Worm (Caenorhabditis elegans) whole organism, L2 larva: ENCODE results near the gene unc-9.

Experiments used
- C34F6.9 ChIP-seq: fragments of 150-350 bp; optimal IDR thresholded peaks from 2 replicates; lab custom pipeline; 2014; ENCODE audit warnings: missing biosample characterization, missing genetic modification characterization
- F13H6.1 ChIP-seq: sonication (generic microtip); optimal IDR thresholded peaks from 2 replicates; lab custom pipeline; 2016; ENCODE audit warnings: missing genetic modification characterization, missing compliant biosample characterization
- Y55F3AM.14 ChIP-seq: fragments of 200-800 bp; sonication (Bioruptor generic); optimal IDR thresholded peaks from 2 replicates; lab custom pipeline; 2018; ENCODE audit warnings: mild to moderate bottlenecking, missing genetic modification characterization, missing compliant biosample characterization
- ZK546.5 ChIP-seq: sonication (generic microtip); optimal IDR thresholded peaks from 2 replicates; lab custom pipeline; 2017; ENCODE audit warnings: missing biosample characterization, missing genetic modification characterization
- ceh-16 ChIP-seq: fragments of 150-350 bp; optimal IDR thresholded peaks from 2 replicates; lab custom pipeline; 2014; ENCODE audit warnings: missing biosample characterization, missing genetic modification characterization
- ceh-82 ChIP-seq: fragments of 150-350 bp; optimal IDR thresholded peaks from 2 replicates; lab custom pipeline; 2014; ENCODE audit warnings: missing biosample characterization, missing genetic modification characterization
- crh-2 ChIP-seq: sonication (generic microtip); optimal IDR thresholded peaks from 2 replicates; lab custom pipeline; 2017; ENCODE audit warnings: missing biosample characterization, missing genetic modification characterization
- egl-27 ChIP-seq: sonication (generic microtip); optimal IDR thresholded peaks from 3 replicates; lab custom pipeline; 2017; ENCODE audit warnings: missing biosample characterization, missing genetic modification reagents, missing genetic modification characterization
- elt-1 ChIP-seq: fragments of 150-350 bp; optimal IDR thresholded peaks from 2 replicates; lab custom pipeline; 2014; ENCODE audit warnings: missing biosample characterization, missing genetic modification characterization
- elt-3 ChIP-seq: sonication (generic microtip); optimal IDR thresholded peaks from 2 replicates; lab custom pipeline; 2017; ENCODE audit warnings: missing biosample characterization, missing genetic modification characterization
- fos-1 ChIP-seq: fragments of 150-350 bp; optimal IDR thresholded peaks from 2 replicates; lab custom pipeline; 2014; ENCODE audit warnings: missing biosample characterization, missing genetic modification characterization
- gmeb-1 ChIP-seq: fragments of 150-350 bp; optimal IDR thresholded peaks from 2 replicates; lab custom pipeline; 2014; ENCODE audit warnings: missing biosample characterization, missing genetic modification characterization
- lin-11 ChIP-seq: fragments of 150-350 bp; sonication (generic microtip); optimal IDR thresholded peaks from 2 replicates; lab custom pipeline; 2014; ENCODE audit warnings: missing biosample characterization, missing genetic modification characterization, inconsistent platforms, mixed read lengths
- lin-13 ChIP-seq: fragments of 150-350 bp; optimal IDR thresholded peaks from 2 replicates; lab custom pipeline; 2014; ENCODE audit warnings: missing biosample characterization, missing genetic modification reagents, missing genetic modification characterization
- lsy-2 ChIP-seq, 2 experiments: fragments of 150-350 bp in 1 of 2; sonication (generic microtip) in 1 of 2; optimal IDR thresholded peaks; 2 replicates each; lab custom pipeline; 2014 to 2017; ENCODE audit warnings: missing biosample characterization in 2 of 2, missing genetic modification characterization in 2 of 2
- mab-5 ChIP-seq: fragments of 150-350 bp; optimal IDR thresholded peaks from 2 replicates; lab custom pipeline; 2014; ENCODE audit warnings: missing biosample characterization, missing genetic modification characterization
- mbf-1 ChIP-seq: sonication (generic microtip); optimal IDR thresholded peaks from 2 replicates; lab custom pipeline; 2017; ENCODE audit warnings: missing biosample characterization, missing genetic modification characterization
- mdl-1 ChIP-seq, 2 experiments: fragments of 150-350 bp in 1 of 2; sonication (generic microtip) in 1 of 2; optimal IDR thresholded peaks; 2 replicates each; lab custom pipeline; 2017; ENCODE audit warnings: missing biosample characterization in 2 of 2, missing genetic modification characterization in 2 of 2
- nhr-11 ChIP-seq: fragments of 150-350 bp; optimal IDR thresholded peaks from 2 replicates; lab custom pipeline; 2014; ENCODE audit warnings: missing biosample characterization, missing genetic modification characterization
- nhr-129 ChIP-seq: fragments of 150-350 bp; optimal IDR thresholded peaks from 2 replicates; lab custom pipeline; 2014; ENCODE audit warnings: missing biosample characterization, missing genetic modification characterization
- nhr-21 ChIP-seq: fragments of 150-350 bp; optimal IDR thresholded peaks from 2 replicates; lab custom pipeline; 2014; ENCODE audit warnings: missing biosample characterization, missing genetic modification characterization
- nhr-237 ChIP-seq: fragments of 150-350 bp; optimal IDR thresholded peaks from 2 replicates; lab custom pipeline; 2014; ENCODE audit warnings: missing biosample characterization, missing genetic modification characterization
- nhr-25 ChIP-seq: fragments of 150-350 bp; sonication (generic microtip); optimal IDR thresholded peaks from 3 replicates; lab custom pipeline; 2014; ENCODE audit warnings: missing biosample characterization, missing genetic modification characterization
- sem-4 ChIP-seq: fragments of 150-350 bp; optimal IDR thresholded peaks from 2 replicates; lab custom pipeline; 2014; ENCODE audit warnings: missing biosample characterization, missing genetic modification reagents, missing genetic modification characterization
- sma-3 ChIP-seq: sonication (generic microtip); optimal IDR thresholded peaks from 2 replicates; lab custom pipeline; 2016; ENCODE audit warnings: missing genetic modification reagents, missing genetic modification characterization, missing compliant biosample characterization
- sma-9 ChIP-seq, 2 experiments: fragments of 150-350 bp in 1 of 2; sonication (generic microtip) in 1 of 2; optimal IDR thresholded peaks; 2 replicates each; lab custom pipeline; 2014 to 2016; ENCODE audit warnings: missing genetic modification characterization in 2 of 2, mild to moderate bottlenecking in 1 of 2, missing biosample characterization in 1 of 2, missing compliant biosample characterization in 1 of 2, missing genetic modification reagents in 1 of 2, moderate library complexity in 1 of 2
- snpc-4 ChIP-seq: fragments of 150-350 bp; optimal IDR thresholded peaks from 2 replicates; lab custom pipeline; 2014; ENCODE audit warnings: missing biosample characterization, missing genetic modification characterization
- unc-39 ChIP-seq: fragments of 150-350 bp; optimal IDR thresholded peaks from 2 replicates; lab custom pipeline; 2014; ENCODE audit warnings: missing biosample characterization, missing genetic modification characterization
- unc-55 ChIP-seq: fragments of 150-350 bp; sonication (generic microtip); optimal IDR thresholded peaks from 3 replicates; lab custom pipeline; 2014; ENCODE audit warnings: missing biosample characterization, missing genetic modification reagents, missing genetic modification characterization
- unc-62 ChIP-seq: fragments of 150-350 bp; optimal IDR thresholded peaks from 2 replicates; lab custom pipeline; 2014; ENCODE audit warnings: missing biosample characterization, missing genetic modification reagents, missing genetic modification characterization
- zag-1 ChIP-seq: fragments of 150-350 bp; optimal IDR thresholded peaks from 2 replicates; lab custom pipeline; 2014; ENCODE audit warnings: missing biosample characterization, missing genetic modification characterization
- ztf-1 ChIP-seq: fragments of 200-800 bp; sonication (Bioruptor generic); conservative IDR thresholded peaks from 2 replicates; pipeline ENCODE4 v1.3.6; 2022; ENCODE audit warnings: missing genetic modification characterization, missing compliant biosample characterization
- ztf-4 ChIP-seq: fragments of 150-350 bp; optimal IDR thresholded peaks from 2 replicates; lab custom pipeline; 2014; ENCODE audit warnings: missing biosample characterization, missing genetic modification characterization

The unc-9 gene

ce11 chrX:13251914-13252434 lies 50.4 kb downstream of the unc-9 start, which contains the start of gene nhr-32:
Gene nhr-32 (plus strand): TSS chrX:13251964.
- TF ChIP-seq nhr-25 (tag; lab: Kevin White, UChicago) (no peak), nhr-129 (tag; lab: Kevin White, UChicago) (no peak), mdl-1 (tag; optimal IDR thresholded peaks at IDR 0.05; lab: Kevin White, UChicago) (no peak), snpc-4 (tag; lab: Kevin White, UChicago) (no peak), mab-5 (no peak), elt-1 (tag; lab: Kevin White, UChicago) (no peak), fos-1 (tag; lab: Kevin White, UChicago) (peak; percentile 10)

DNA sequence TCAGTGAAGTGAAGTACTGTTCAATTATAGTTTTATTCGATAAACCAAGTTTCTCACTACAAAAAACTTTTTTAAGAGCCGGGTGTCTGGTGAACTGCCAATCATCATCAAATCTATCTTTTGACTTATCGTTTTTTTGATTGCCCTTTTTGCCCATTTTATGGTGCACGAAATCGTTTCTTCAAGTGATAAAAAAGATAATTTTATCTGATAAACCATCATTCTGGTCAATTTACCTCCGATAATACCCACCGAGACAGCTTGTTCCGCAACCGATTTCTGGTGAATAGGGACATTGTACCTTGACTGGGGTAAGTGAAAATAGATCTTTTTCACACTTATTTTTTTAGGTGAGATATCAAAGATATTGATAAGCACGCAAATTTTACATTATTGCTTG lies 56.0 kb downstream of the unc-9 start, which contains the start of gene K08H2.10:
Gene K08H2.10, plus strand, starts transcription at position 230 of the 400 bp plus-strand sequence.
- TF ChIP-seq unc-62 (GFP tag; lab: Kevin White, UChicago) = no peak
- TF ChIP-seq fos-1 (tag; lab: Kevin White, UChicago) = peak; percentile 67

ce11 chrX:13261037-13261592 lies 59.5 kb downstream of the unc-9 start:
- peak; percentile 2 for TF ChIP-seq crh-2

DNA sequence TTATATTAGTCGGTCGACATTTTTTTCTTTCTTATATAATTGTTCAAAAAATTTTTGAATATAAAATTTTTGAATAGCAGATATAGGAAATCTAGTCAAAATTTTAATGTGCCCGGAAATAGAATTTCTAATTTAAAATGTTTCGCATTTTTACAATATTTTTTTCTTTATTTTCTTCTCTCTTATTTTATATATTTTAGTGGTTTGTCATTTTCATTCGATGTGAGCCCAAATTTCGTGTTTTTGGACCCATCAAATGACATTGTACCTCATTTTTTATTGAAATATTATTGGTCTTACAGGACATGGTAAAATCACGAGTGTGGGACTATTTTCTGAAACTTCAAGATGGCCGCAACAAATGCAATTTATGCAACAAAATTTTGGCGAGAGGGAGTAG lies 60.6 kb downstream of the unc-9 start, which contains the start of gene K09A11.1:
Gene K09A11.1, plus strand, starts transcription at position 301 of the 400 bp plus-strand sequence.
- TF ChIP-seq ztf-1 (GFP tag; lab: Robert Waterston, UW) (no peak), nhr-237 (tag; lab: Kevin White, UChicago) (no peak), ceh-16 (no peak), ceh-82 (no peak), ZK546.5 (tag; lab: Kevin White, UChicago) (no peak), lin-13 (GFP tag; lab: Kevin White, UChicago) (no peak), mbf-1 (no peak)

DNA sequence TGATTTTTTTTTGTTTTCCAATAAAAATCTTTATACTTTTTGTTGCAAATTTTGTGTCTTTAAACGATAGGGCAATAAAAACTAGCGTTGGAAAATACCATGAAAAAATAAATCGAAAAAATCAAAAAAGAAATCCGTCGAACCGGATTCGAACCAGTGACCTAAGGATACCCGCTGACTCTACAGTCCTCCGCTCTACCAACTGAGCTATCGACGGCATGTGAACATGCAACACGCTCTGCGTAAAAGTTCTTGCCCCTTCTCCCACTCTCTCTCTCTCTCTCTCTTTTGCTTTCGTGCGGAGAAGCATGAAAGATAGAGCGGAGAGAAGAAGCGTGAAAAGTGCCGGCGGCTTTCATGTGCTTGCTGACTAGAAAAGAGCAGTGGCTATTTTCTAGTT lies 63.0 kb downstream of the unc-9 start:
- TF ChIP-seq elt-3 (no peak), nhr-21 (tag; lab: Kevin White, UChicago) (peak; percentile 42), mdl-1 (tag; optimal IDR thresholded peaks at IDR 0.05; lab: Kevin White, UChicago) (no peak), Y55F3AM.14 (GFP tag; lab: Kevin White, UChicago) (peak; percentile 23), ztf-1 (GFP tag; lab: Robert Waterston, UW) (no peak), gmeb-1 (tag; lab: Kevin White, UChicago) (peak; percentile 19), mab-5 (no peak), sem-4 (tag; lab: Kevin White, UChicago) (peak; percentile 16), ZK546.5 (tag; lab: Kevin White, UChicago) (no peak), egl-27 (tag; lab: Kevin White, UChicago) (no peak), unc-55 (GFP tag; lab: Kevin White, UChicago) (peak; percentile 66), sma-3 (GFP tag; lab: Kevin White, UChicago) (peak; percentile 30), crh-2 (peak; percentile 36), unc-39 (tag; lab: Kevin White, UChicago) (no peak), mbf-1 (no peak), elt-1 (tag; lab: Kevin White, UChicago) (no peak), zag-1 (tag; lab: Kevin White, UChicago) (peak; percentile 45), nhr-25 (tag; lab: Kevin White, UChicago) (no peak), ceh-16 (peak; percentile 31), nhr-237 (tag; lab: Kevin White, UChicago) (no peak), nhr-11 (tag; lab: Kevin White, UChicago) (no peak), ztf-4 (peak; percentile 35), C34F6.9 (tag; lab: Kevin White, UChicago) (peak; percentile 36), lsy-2 (tag; optimal IDR thresholded peaks at IDR 0.05; lab: Kevin White, UChicago) (peak in 1 of 2 experiments; percentile 36), sma-9 (GFP tag; optimal IDR thresholded peaks at IDR 0.05; lab: Kevin White, UChicago) (peak; percentile 68), sma-9 (tag; optimal IDR thresholded peaks at IDR 0.05; lab: Kevin White, UChicago) (no peak), snpc-4 (tag; lab: Kevin White, UChicago) (no peak), nhr-129 (tag; lab: Kevin White, UChicago) (peak; percentile 83), F13H6.1 (tag; lab: Kevin White, UChicago) (peak; percentile 65), fos-1 (tag; lab: Kevin White, UChicago) (peak; percentile 19), lin-11 (peak; percentile 28)
- TF ChIP-seq, all 48 proteins: peak for 17
